Worm (Caenorhabditis elegans): ENCODE measurements around the gene stc-1.
A peak's percentile ranks its signal among the peaks of the same experiment; 100 is the strongest.

stc-1 gene

DNA sequence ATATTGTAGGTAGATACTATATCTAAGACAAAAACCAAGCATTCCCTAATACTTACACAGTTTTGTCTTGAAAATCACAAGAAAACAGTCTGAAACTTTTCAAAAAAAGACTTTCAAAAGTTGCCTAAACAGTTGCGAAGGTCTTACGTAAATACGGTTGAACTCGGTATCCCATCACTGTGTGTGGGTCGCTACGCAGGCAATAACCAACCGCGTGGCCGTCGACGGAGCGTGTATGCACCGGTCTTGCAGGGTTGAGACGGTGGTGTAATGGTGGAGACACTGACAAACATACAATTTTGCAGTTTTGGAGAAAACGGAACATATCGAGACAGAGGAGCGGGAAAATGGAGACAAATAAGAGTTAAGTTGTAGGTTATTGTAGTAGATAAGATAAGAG is 4.7 kb downstream of the stc-1 start, which contains the start of gene iff-2:
TSS of gene iff-2 (minus strand) at position 141 of the 400 bp plus-strand sequence.
- peak; percentile 95 for TF ChIP-seq unc-120 (tag; optimal IDR thresholded peaks at IDR 0.05; ENCODE audit: poor library complexity, severe bottlenecking)
- TF ChIP-seq M03D4.4 (tag; optimal IDR thresholded peaks at IDR 0.05): peak; percentile 82
- peak; percentile 88 for TF ChIP-seq cnd-1 (tag; optimal IDR thresholded peaks at IDR 0.05)
- peak; percentile 87 for TF ChIP-seq elt-3 (tag; optimal IDR thresholded peaks at IDR 0.05)
- no peak for TF ChIP-seq snpc-4 (tag; optimal IDR thresholded peaks at IDR 0.05)
- peak; percentile 99 for TF ChIP-seq ceh-39 (tag; optimal IDR thresholded peaks at IDR 0.05)
- TF ChIP-seq drap-1 (GFP tag; optimal IDR thresholded peaks at IDR 0.05): peak; percentile 92
- TF ChIP-seq unc-62 (GFP tag; optimal IDR thresholded peaks at IDR 0.05): peak; percentile 85
- TF ChIP-seq mls-2 (tag; optimal IDR thresholded peaks at IDR 0.05): peak; percentile 81
- TF ChIP-seq pha-4 (tag; optimal IDR thresholded peaks at IDR 0.05): peak; percentile 100
- peak; percentile 91 for TF ChIP-seq sptf-1 (tag; optimal IDR thresholded peaks at IDR 0.05)
- TF ChIP-seq mab-5 (tag; optimal IDR thresholded peaks at IDR 0.05): peak; percentile 33
- TF ChIP-seq nhr-237 (tag; optimal IDR thresholded peaks at IDR 0.05): peak; percentile 98
- peak; percentile 72 for TF ChIP-seq ces-1 (GFP tag; optimal IDR thresholded peaks at IDR 0.05)
- TF ChIP-seq blmp-1 (tag; optimal IDR thresholded peaks at IDR 0.05): no peak
- peak; percentile 46 for TF ChIP-seq bed-3 (GFP tag; optimal IDR thresholded peaks at IDR 0.05)
- TF ChIP-seq lin-13 (tag; optimal IDR thresholded peaks at IDR 0.05): peak; percentile 99
- TF ChIP-seq lsy-2 (tag; optimal IDR thresholded peaks at IDR 0.05): peak; percentile 93
- peak; percentile 69 for TF ChIP-seq ham-2 (GFP tag; optimal IDR thresholded peaks at IDR 0.05)
- TF ChIP-seq ceh-43 (GFP tag; optimal IDR thresholded peaks at IDR 0.05): peak; percentile 64
- peak; percentile 100 for TF ChIP-seq mep-1 (tag; optimal IDR thresholded peaks at IDR 0.05)
- peak; percentile 21 for TF ChIP-seq sem-2 (GFP tag; optimal IDR thresholded peaks at IDR 0.05)
- TF ChIP-seq unc-39 (tag; optimal IDR thresholded peaks at IDR 0.05): peak; percentile 59
- peak; percentile 30 for TF ChIP-seq tbx-8 (GFP tag; optimal IDR thresholded peaks at IDR 0.05)
- TF ChIP-seq hlh-1 (tag; optimal IDR thresholded peaks at IDR 0.05): peak; percentile 91
- peak; percentile 78 for TF ChIP-seq ceh-83 (GFP tag; optimal IDR thresholded peaks at IDR 0.05)
- peak; percentile 59 for TF ChIP-seq lin-32 (GFP tag; optimal IDR thresholded peaks at IDR 0.05)
- TF ChIP-seq nhr-28 (tag; optimal IDR thresholded peaks at IDR 0.05): peak; percentile 48
- TF ChIP-seq nhr-2 (tag; optimal IDR thresholded peaks at IDR 0.05): peak; percentile 82
- peak; percentile 72 for TF ChIP-seq ztf-11 (tag; optimal IDR thresholded peaks at IDR 0.05)
- TF ChIP-seq elt-1 (tag; optimal IDR thresholded peaks at IDR 0.05; ENCODE audit: borderline replicate concordance, insufficient read depth): peak; percentile 6
- no peak for TF ChIP-seq flh-1 (GFP tag; optimal IDR thresholded peaks at IDR 0.05)
- peak; percentile 61 for TF ChIP-seq zip-8 (tag; optimal IDR thresholded peaks at IDR 0.05)
- peak; percentile 34 for TF ChIP-seq nhr-76 (tag; optimal IDR thresholded peaks at IDR 0.05)
- TF ChIP-seq nhr-12 (tag; optimal IDR thresholded peaks at IDR 0.05): peak; percentile 73

DNA sequence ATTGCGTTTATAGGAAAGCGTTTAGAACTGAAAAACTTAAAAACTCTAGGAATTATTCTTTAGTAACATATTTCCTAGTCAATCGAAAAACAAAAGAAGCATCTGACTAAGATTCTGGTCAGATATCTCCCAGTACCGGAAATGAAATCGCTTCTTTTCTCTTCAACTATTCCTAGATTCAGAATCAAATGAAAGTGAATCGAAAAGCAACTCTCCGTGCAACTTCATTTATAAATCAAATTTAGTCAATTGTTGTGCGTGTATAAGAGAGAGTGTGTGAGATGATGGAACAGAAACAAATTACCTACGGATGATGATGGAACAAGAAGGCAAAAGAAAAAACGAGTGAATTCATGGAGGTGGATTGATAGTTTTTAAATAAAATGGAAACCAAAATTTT is 6.8 kb downstream of the stc-1 start:
- TF ChIP-seq blmp-1 (tag; optimal IDR thresholded peaks at IDR 0.05): no peak
- TF ChIP-seq M03D4.4 (tag; optimal IDR thresholded peaks at IDR 0.05): no peak
- no peak for TF ChIP-seq ceh-43 (GFP tag; optimal IDR thresholded peaks at IDR 0.05)
- TF ChIP-seq elt-3 (tag; optimal IDR thresholded peaks at IDR 0.05): no peak
- TF ChIP-seq pha-4 (tag; optimal IDR thresholded peaks at IDR 0.05): no peak
- TF ChIP-seq ces-1 (GFP tag; optimal IDR thresholded peaks at IDR 0.05): peak; percentile 96

DNA sequence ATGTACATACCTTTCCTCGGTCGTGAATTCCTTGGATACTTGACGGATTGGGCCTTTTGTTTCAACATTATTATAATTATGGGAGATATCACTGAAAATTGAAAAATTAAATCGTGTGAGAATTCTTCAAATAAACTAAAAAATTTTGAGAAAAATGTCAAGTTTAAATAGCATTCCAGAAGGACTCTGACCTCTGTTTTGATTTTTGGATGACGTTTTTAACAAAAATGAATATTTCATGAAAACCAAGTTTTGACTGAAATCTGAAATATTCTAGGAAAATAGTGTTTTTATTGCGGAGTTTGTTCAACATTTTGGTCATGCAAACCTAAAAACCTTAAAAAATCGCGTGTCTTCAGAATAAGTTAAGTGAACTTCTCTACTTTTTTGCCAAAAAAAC is 9.8 kb downstream of the stc-1 start, which contains the start of gene glb-27:
TSS of gene glb-27 (minus strand) at position 101 of the 400 bp plus-strand sequence.
- TF ChIP-seq unc-120 (tag; optimal IDR thresholded peaks at IDR 0.05; ENCODE audit: poor library complexity, severe bottlenecking): no peak
- no peak for TF ChIP-seq tbx-8 (GFP tag; optimal IDR thresholded peaks at IDR 0.05)
- TF ChIP-seq nhr-12 (tag; optimal IDR thresholded peaks at IDR 0.05): no peak
- TF ChIP-seq nhr-2 (tag; optimal IDR thresholded peaks at IDR 0.05): no peak
- TF ChIP-seq mep-1 (tag; optimal IDR thresholded peaks at IDR 0.05): no peak
- TF ChIP-seq nhr-237 (tag; optimal IDR thresholded peaks at IDR 0.05): no peak
- TF ChIP-seq M03D4.4 (tag; optimal IDR thresholded peaks at IDR 0.05): no peak
- TF ChIP-seq unc-62 (GFP tag; optimal IDR thresholded peaks at IDR 0.05): no peak
- no peak for TF ChIP-seq hlh-1 (tag; optimal IDR thresholded peaks at IDR 0.05)

DNA sequence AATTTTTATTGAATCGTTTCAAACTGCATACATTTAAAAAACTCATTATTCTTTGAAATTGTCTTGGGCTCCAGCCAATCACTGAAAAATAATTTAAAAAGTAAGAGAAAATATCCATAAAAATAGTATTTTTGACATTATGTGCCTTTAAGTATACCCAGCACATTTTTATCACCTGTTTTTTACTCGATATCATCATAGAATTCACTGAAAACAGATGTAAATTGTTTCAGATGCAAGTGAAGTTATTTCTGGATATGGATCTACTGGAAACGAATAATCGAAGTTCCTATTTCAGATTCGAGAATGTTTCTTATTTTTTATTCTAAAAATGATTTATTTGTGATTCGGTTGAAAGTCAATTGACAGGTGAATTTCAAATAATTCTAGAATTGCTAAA is 11.4 kb downstream of the stc-1 start:
- TF ChIP-seq ceh-39 (tag; optimal IDR thresholded peaks at IDR 0.05): no peak
- TF ChIP-seq lin-32 (GFP tag; optimal IDR thresholded peaks at IDR 0.05): no peak
- TF ChIP-seq M03D4.4 (tag; optimal IDR thresholded peaks at IDR 0.05): no peak
- no peak for TF ChIP-seq unc-62 (GFP tag; optimal IDR thresholded peaks at IDR 0.05)
- TF ChIP-seq nhr-28 (tag; optimal IDR thresholded peaks at IDR 0.05): no peak
- no peak for TF ChIP-seq mab-5 (tag; optimal IDR thresholded peaks at IDR 0.05)
- no peak for TF ChIP-seq bed-3 (GFP tag; optimal IDR thresholded peaks at IDR 0.05)
- no peak for TF ChIP-seq mls-2 (tag; optimal IDR thresholded peaks at IDR 0.05)
- no peak for TF ChIP-seq blmp-1 (tag; optimal IDR thresholded peaks at IDR 0.05)
- no peak for TF ChIP-seq ceh-83 (GFP tag; optimal IDR thresholded peaks at IDR 0.05)
- TF ChIP-seq flh-1 (GFP tag; optimal IDR thresholded peaks at IDR 0.05): no peak
- no peak for TF ChIP-seq sem-2 (GFP tag; optimal IDR thresholded peaks at IDR 0.05)
- no peak for TF ChIP-seq ceh-43 (GFP tag; optimal IDR thresholded peaks at IDR 0.05)
- no peak for TF ChIP-seq zip-8 (tag; optimal IDR thresholded peaks at IDR 0.05)
